Worm (Caenorhabditis elegans) whole organism, L4 larva: ENCODE data around the gene msi-1.

ENCODE experiments used
- F26F4.8 ChIP-seq: fragments of 200-800 bp; sonication (Bioruptor generic); conservative IDR thresholded peaks from 2 replicates; pipeline ENCODE4 v1.3.6; 2022; ENCODE audit warnings: missing genetic modification characterization, missing compliant biosample characterization
- ZK546.5 ChIP-seq, 2 experiments: sonication (generic microtip); optimal IDR thresholded peaks; 2 replicates each; lab custom pipeline; 2017; ENCODE audit warnings: missing biosample characterization in 2 of 2, missing genetic modification characterization in 2 of 2
- ceh-82 ChIP-seq: sonication (generic microtip); optimal IDR thresholded peaks from 2 replicates; lab custom pipeline; 2017; ENCODE audit warnings: missing biosample characterization, missing genetic modification characterization
- nhr-237 ChIP-seq: sonication (generic microtip); optimal IDR thresholded peaks from 2 replicates; lab custom pipeline; 2017; ENCODE audit warnings: missing biosample characterization, missing genetic modification characterization
- nhr-42 ChIP-seq: fragments of 200-800 bp; sonication (Bioruptor generic); IDR thresholded peaks from 2 replicates; pipeline ENCODE4 v1.3.6; 2022; ENCODE audit warnings: missing genetic modification characterization, missing compliant biosample characterization
- nhr-77 ChIP-seq: fragments of 150-350 bp; optimal IDR thresholded peaks from 2 replicates; lab custom pipeline; 2014; ENCODE audit warnings: missing biosample characterization, missing genetic modification characterization
- saeg-2 ChIP-seq: fragments of 200-800 bp; sonication (Bioruptor generic); IDR thresholded peaks from 2 replicates; pipeline ENCODE4 v1.3.6; 2022; ENCODE audit warnings: missing genetic modification reagents, missing genetic modification characterization, missing compliant biosample characterization
- set-16 ChIP-seq: fragments of 200-800 bp; sonication (Bioruptor generic); IDR thresholded peaks from 2 replicates; pipeline ENCODE4 v1.3.6; 2022; ENCODE audit warnings: missing genetic modification reagents, missing genetic modification characterization, missing compliant biosample characterization
- snpc-4 ChIP-seq: fragments of 150-350 bp; optimal IDR thresholded peaks from 2 replicates; lab custom pipeline; 2014; ENCODE audit warnings: missing biosample characterization, missing genetic modification characterization
- unc-62 ChIP-seq, 3 experiments: fragments of 150-350 bp in 1 of 3; sonication (generic microtip); optimal IDR thresholded peaks in 2 of 3; peaks in 1 of 3; 1 replicate in 1 of 3; 2 replicates in 2 of 3; lab custom pipeline; 2014 to 2017; ENCODE audit warnings: missing biosample characterization in 3 of 3, missing genetic modification characterization in 3 of 3, missing genetic modification reagents in 3 of 3, missing genotype in 1 of 3
- zag-1 ChIP-seq: fragments of 150-350 bp; optimal IDR thresholded peaks from 2 replicates; lab custom pipeline; 2014; ENCODE audit warnings: missing biosample characterization, missing genetic modification characterization
- ztf-11 ChIP-seq: fragments of 150-350 bp; optimal IDR thresholded peaks from 2 replicates; lab custom pipeline; 2014; ENCODE audit warnings: missing biosample characterization, missing genetic modification characterization

DNA sequence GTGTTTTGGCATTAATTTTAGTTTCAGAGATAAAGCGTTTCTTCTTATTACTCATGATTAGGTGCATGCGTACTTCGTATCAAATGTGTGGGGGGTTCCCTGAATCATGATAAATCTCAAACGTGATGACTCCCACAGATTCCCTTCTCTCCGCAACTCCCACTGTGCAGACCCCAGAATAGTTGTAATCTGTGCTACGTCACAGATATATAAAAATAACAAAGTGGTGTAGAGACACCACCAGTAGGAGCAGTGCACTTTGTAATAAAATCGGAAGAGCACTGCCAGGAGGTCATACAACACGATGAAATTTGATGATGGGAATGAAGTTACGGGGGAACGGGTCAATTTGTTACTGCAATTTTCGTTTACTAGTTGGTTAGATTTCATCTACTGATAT lies 15.2 kb upstream of the msi-1 start:
- TF ChIP-seq nhr-77 (tag; lab: Kevin White, UChicago): no peak
- TF ChIP-seq unc-62 (GFP tag; optimal IDR thresholded peaks at IDR 0.05 in 1 of 2; lab: Kevin White, UChicago): no peak
- no peak for TF ChIP-seq unc-62 (tag; optimal IDR thresholded peaks at IDR 0.05; lab: Kevin White, UChicago)
- no peak for TF ChIP-seq saeg-2 (GFP tag; lab: Robert Waterston, UW)
- no peak for TF ChIP-seq nhr-42 (GFP tag; lab: Robert Waterston, UW)
- no peak for TF ChIP-seq ztf-11 (tag; lab: Kevin White, UChicago)
- TF ChIP-seq F26F4.8 (GFP tag; lab: Robert Waterston, UW): no peak
- TF ChIP-seq ceh-82 (tag; lab: Kevin White, UChicago): no peak
- no peak for TF ChIP-seq set-16 (GFP tag; lab: Robert Waterston, UW)
- no peak for TF ChIP-seq ZK546.5 (tag; optimal IDR thresholded peaks at IDR 0.05; lab: Kevin White, UChicago)
- no peak for TF ChIP-seq nhr-237 (tag; lab: Kevin White, UChicago)
- TF ChIP-seq zag-1 (tag; lab: Kevin White, UChicago): no peak
- no peak for TF ChIP-seq snpc-4 (tag; lab: Kevin White, UChicago)
